Worm (Caenorhabditis elegans): ENCODE data around the gene zim-2.

zim-2 gene

DNA sequence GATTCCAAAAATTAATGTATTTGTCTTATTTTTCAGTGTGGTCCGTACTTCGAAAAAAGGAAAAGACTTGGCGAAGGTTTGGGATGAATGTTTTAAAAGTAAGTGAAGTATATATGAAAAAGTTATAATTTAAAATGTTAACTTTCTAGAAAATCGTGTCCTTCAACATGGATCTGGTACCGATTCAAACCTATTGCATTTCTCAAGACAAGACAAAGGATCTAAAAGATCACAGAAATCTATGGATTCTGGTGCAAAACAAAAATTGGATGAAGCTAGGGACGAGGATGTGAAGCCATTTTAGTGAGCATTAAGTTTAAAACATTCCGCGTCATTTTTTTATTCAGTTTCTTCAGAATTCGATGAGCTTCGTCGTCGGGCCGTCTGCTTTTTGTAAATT is at the start of gene zim-2:
Gene zim-2 (plus strand): TSS at position 301 of the 400 bp plus-strand sequence.
- TF ChIP-seq lin-32 (GFP tag; optimal IDR thresholded peaks at IDR 0.05) (no peak), unc-39 (tag; optimal IDR thresholded peaks at IDR 0.05) (no peak), unc-62 (GFP tag; optimal IDR thresholded peaks at IDR 0.05) (no peak), M03D4.4 (tag; optimal IDR thresholded peaks at IDR 0.05) (no peak), nhr-237 (tag; optimal IDR thresholded peaks at IDR 0.05) (no peak)

DNA sequence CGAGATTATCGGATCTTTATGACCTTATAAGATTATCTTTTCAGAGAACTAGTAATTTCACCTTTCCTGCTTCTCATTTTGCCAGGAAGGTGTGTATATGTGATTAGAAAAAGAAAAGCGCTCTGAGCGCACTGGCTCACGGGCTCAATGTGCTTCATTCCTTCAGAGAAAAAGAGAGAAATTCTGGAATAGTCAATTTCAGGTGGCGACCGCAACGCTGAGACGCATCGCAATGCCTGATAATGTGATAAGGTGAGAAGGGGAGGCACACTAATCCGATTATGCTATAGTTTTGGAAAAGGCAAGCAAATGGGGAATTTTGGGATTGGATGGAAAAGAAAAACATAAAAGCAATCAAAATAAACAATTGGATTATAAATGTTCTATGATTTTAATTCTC is 49.0 kb upstream of the zim-2 start:
- TF ChIP-seq mab-5 (tag; optimal IDR thresholded peaks at IDR 0.05) = no peak
- TF ChIP-seq ces-1 (GFP tag; optimal IDR thresholded peaks at IDR 0.05) = peak; percentile 55

DNA sequence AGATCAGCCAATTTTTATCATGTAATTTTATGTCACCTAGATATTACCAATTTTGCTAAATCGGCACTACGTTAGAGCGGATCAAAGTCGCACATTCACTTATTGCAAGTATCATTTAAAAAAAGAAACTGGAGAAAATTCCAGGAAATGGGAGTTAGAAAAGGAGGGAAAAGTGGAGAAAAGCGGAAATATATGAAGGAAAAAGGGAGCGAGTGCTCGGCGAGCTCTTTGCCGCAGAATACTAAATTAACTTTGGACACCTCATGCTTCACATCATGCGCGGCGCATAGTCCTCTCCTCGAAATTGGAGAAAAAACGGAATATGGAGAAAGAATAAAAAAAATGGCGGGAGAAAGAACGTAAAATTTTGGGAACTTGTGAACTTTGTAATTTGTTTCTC is 47.5 kb upstream of the zim-2 start:
- TF ChIP-seq zip-8 (tag; optimal IDR thresholded peaks at IDR 0.05) (no peak), hlh-1 (tag; optimal IDR thresholded peaks at IDR 0.05) (no peak), ces-1 (GFP tag; optimal IDR thresholded peaks at IDR 0.05) (peak; percentile 68)

DNA sequence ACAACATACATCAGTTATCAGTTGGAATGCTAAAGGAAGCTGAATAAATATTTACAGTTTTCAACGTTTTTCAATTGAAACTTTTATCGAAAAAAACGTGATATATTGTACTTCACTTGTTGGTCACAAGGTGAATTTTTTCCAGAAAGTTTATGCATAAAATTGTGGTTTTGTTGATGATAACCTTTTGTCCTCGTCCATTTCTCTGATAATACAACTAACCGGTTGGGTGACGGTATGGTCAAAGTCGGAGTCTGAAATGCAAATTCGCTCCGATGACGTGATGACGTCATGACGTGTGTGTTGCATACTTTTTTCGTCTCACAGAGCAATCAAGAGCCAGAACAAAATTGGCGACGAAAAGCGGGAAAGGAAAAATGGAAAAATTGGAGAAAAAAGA is 43.6 kb upstream of the zim-2 start:
- no peak for TF ChIP-seq bed-3 (GFP tag; optimal IDR thresholded peaks at IDR 0.05)
- TF ChIP-seq zip-8 (tag; optimal IDR thresholded peaks at IDR 0.05) = peak; percentile 70

DNA sequence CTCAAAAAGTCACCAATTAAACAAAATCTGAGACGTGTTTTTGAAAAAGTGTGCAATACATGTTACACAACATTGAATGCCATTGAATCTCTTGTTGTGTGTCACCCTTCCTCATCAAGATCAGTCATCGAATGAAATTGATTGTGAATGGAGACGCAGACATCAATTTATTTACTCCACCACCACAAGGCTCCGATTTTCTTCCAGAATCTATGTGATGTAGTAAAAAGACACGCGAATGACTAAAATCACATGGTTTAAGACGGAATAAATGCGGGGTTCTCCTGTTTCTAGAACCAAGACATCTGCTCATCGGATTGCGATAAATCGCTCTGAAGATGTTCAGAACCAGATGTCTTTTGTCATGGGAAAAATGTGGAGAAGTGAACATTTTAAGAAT is 42.3 kb upstream of the zim-2 start:
- TF ChIP-seq unc-62 (GFP tag; optimal IDR thresholded peaks at IDR 0.05) (peak; percentile 73), lsy-2 (tag; optimal IDR thresholded peaks at IDR 0.05) (no peak)

DNA sequence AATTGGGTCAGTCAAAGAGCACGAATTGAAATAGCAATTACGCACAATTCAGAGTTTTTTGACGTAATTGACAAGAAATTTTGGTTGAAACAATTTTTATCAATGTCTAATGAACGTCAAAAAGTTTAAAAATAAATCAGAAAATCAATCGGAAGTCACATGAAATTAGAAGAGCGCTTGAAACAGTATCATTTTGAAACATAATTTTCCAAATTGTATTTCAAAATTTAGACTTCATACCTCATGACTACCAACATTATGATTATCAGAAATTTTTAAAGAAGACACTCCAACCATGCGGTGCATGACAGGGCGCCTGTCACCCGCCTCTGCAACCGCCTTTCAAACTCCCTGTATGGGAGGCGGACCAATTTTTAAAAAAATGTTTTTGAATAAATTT is 41.8 kb upstream of the zim-2 start:
- no peak for TF ChIP-seq unc-120 (tag; optimal IDR thresholded peaks at IDR 0.05; ENCODE audit: poor library complexity, severe bottlenecking)
- TF ChIP-seq hlh-1 (tag; optimal IDR thresholded peaks at IDR 0.05) = no peak
- no peak for TF ChIP-seq elt-1 (tag; optimal IDR thresholded peaks at IDR 0.05; ENCODE audit: borderline replicate concordance, insufficient read depth)
- TF ChIP-seq lsy-2 (tag; optimal IDR thresholded peaks at IDR 0.05) = no peak
- TF ChIP-seq mls-2 (tag; optimal IDR thresholded peaks at IDR 0.05) = no peak
- TF ChIP-seq snpc-4 (tag; optimal IDR thresholded peaks at IDR 0.05) = no peak
- TF ChIP-seq mab-5 (tag; optimal IDR thresholded peaks at IDR 0.05) = no peak
- no peak for TF ChIP-seq zip-8 (tag; optimal IDR thresholded peaks at IDR 0.05)
- TF ChIP-seq ham-2 (GFP tag; optimal IDR thresholded peaks at IDR 0.05) = no peak
- TF ChIP-seq lin-13 (tag; optimal IDR thresholded peaks at IDR 0.05) = no peak

DNA sequence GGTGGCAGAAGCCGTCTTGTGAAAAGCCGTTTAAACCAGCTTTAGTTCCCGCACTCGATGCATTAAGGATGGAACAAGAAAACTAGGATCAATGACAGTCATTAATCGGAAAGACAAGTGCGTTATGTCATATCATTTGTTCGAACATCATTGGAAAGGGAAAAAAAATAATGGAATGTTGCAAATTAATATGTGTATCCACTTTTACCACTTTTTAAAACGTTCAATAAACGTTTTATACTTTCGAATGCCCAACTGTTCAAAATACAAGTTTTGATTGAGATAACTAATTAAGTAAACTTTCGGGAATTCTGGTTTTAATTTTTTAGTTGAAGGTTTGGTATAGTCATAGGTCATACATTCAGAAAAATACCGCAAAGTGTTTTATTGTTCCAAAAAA is 39.9 kb upstream of the zim-2 start, which contains the start of gene C02F4.4:
Gene C02F4.4 (minus strand): TSS at position 101 of the 400 bp plus-strand sequence.
- no peak for TF ChIP-seq ceh-43 (GFP tag; optimal IDR thresholded peaks at IDR 0.05)
- no peak for TF ChIP-seq lsy-2 (tag; optimal IDR thresholded peaks at IDR 0.05)
- TF ChIP-seq tbx-8 (GFP tag; optimal IDR thresholded peaks at IDR 0.05) = no peak
- no peak for TF ChIP-seq unc-62 (GFP tag; optimal IDR thresholded peaks at IDR 0.05)
- TF ChIP-seq mab-5 (tag; optimal IDR thresholded peaks at IDR 0.05) = no peak
- TF ChIP-seq snpc-4 (tag; optimal IDR thresholded peaks at IDR 0.05) = no peak
- no peak for TF ChIP-seq lin-32 (GFP tag; optimal IDR thresholded peaks at IDR 0.05)
- no peak for TF ChIP-seq nhr-2 (tag; optimal IDR thresholded peaks at IDR 0.05)
- no peak for TF ChIP-seq pha-4 (tag; optimal IDR thresholded peaks at IDR 0.05)
- no peak for TF ChIP-seq blmp-1 (tag; optimal IDR thresholded peaks at IDR 0.05)
- TF ChIP-seq unc-39 (tag; optimal IDR thresholded peaks at IDR 0.05) = no peak
- no peak for TF ChIP-seq nhr-76 (tag; optimal IDR thresholded peaks at IDR 0.05)
- TF ChIP-seq flh-1 (GFP tag; optimal IDR thresholded peaks at IDR 0.05) = no peak

DNA sequence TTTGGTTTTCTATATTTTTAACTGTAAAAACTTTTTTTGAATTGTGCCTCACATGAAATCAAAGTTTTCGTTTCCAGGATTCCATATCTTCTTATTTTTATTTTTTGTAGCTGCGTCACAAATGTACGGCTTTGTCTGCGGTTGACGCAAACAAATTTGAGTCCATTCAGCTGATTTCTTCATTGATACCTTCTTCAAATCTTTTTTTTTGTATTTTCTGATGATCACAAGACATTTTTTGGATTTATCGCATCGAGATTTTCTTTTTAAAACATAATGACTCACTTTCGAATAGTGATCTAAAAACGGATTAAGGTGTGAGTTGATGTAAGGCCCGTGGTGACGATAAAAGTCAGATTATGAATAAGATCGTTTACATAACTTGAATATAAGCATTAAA is 36.4 kb upstream of the zim-2 start:
- TF ChIP-seq ceh-39 (tag; optimal IDR thresholded peaks at IDR 0.05) (no peak), unc-39 (tag; optimal IDR thresholded peaks at IDR 0.05) (no peak), ceh-83 (GFP tag; optimal IDR thresholded peaks at IDR 0.05) (no peak), nhr-2 (tag; optimal IDR thresholded peaks at IDR 0.05) (no peak), drap-1 (GFP tag; optimal IDR thresholded peaks at IDR 0.05) (no peak), nhr-28 (tag; optimal IDR thresholded peaks at IDR 0.05) (no peak)
